Fruit fly (Drosophila melanogaster) whole organism, pupa: ENCODE data around the gene Paip2.

Experiments used
- CG10348 ChIP-seq: fragments of 200-800 bp; sonication (Bioruptor generic); IDR thresholded peaks from 2 replicates; pipeline ENCODE4 v1.3.6; 2022; ENCODE audit warnings: missing biosample characterization, missing genetic modification characterization
- CG12605 ChIP-seq: fragments of 200-800 bp; sonication (Bioruptor generic); IDR thresholded peaks from 2 replicates; pipeline ENCODE4 v1.3.6; 2022; ENCODE audit warnings: missing biosample characterization, missing genetic modification characterization
- CG14655 ChIP-seq: fragments of 200-800 bp; sonication (Bioruptor generic); optimal IDR thresholded peaks from 3 replicates; lab custom pipeline; 2017; ENCODE audit warnings: mild to moderate bottlenecking, missing biosample characterization, missing genetic modification reagents, missing genetic modification characterization
- CG17806 ChIP-seq: fragments of 200-800 bp; sonication (Bioruptor generic); optimal IDR thresholded peaks from 2 replicates; lab custom pipeline; 2018; ENCODE audit warnings: missing biosample characterization, mild to moderate bottlenecking, missing genetic modification characterization, moderate library complexity
- CG4496 ChIP-seq: fragments of 200-800 bp; sonication (Bioruptor generic); IDR thresholded peaks from 3 replicates; pipeline ENCODE4 v1.3.6; 2022; ENCODE audit warnings: missing biosample characterization, missing genetic modification characterization
- CG8159 ChIP-seq: fragments of 200-800 bp; sonication (Bioruptor generic); optimal IDR thresholded peaks from 3 replicates; lab custom pipeline; 2018; ENCODE audit warnings: missing biosample characterization, mild to moderate bottlenecking, missing genetic modification characterization, moderate library complexity
- CG8301 ChIP-seq: fragments of 200-800 bp; sonication (Bioruptor generic); optimal IDR thresholded peaks from 2 replicates; lab custom pipeline; 2018; ENCODE audit warnings: missing biosample characterization, mild to moderate bottlenecking, missing genetic modification characterization
- D1 ChIP-seq: fragments of 200-800 bp; sonication (Bioruptor generic); optimal IDR thresholded peaks from 2 replicates; lab custom pipeline; 2018; ENCODE audit warnings: missing biosample characterization, mild to moderate bottlenecking, missing genetic modification characterization, moderate library complexity
- EcR ChIP-seq: fragments of 200-800 bp; sonication (Bioruptor generic); optimal IDR thresholded peaks from 3 replicates; lab custom pipeline; 2019; ENCODE audit warnings: missing biosample characterization, missing genetic modification characterization, mild to moderate bottlenecking, moderate library complexity, missing genetic modification reagents
- Pif1A ChIP-seq: fragments of 200-800 bp; sonication (Bioruptor generic); optimal IDR thresholded peaks from 3 replicates; lab custom pipeline; 2016; ENCODE audit warnings: missing biosample characterization, missing genetic modification characterization
- rn ChIP-seq: fragments of 200-800 bp; sonication (Bioruptor generic); IDR thresholded peaks from 2 replicates; pipeline ENCODE4 v1.3.6; 2022; ENCODE audit warnings: missing biosample characterization, missing genetic modification characterization

- TF ChIP-seq Pif1A (no peak), rn (0 out of 2 replicates have a peak, but pooled peaks have one; percentile 30), CG8301 (tag; lab: Kevin White, UChicago) (no peak), CG14655 (GFP tag; lab: Kevin White, UChicago) (peak; percentile 22), CG8159 (tag; lab: Kevin White, UChicago) (no peak), EcR (no peak), CG12605 (0 out of 2 replicates have a peak, but pooled peaks have one; percentile 9), CG10348 (GFP tag; lab: Robert Waterston, UW) (no peak), CG4496 (GFP tag; lab: Robert Waterston, UW) (peak; percentile 58), CG17806 (tag; lab: Kevin White, UChicago) (no peak), D1 (tag; lab: Kevin White, UChicago) (no peak)
Observed at dm6 chr3R:13014168-13014881, 33.7 kb downstream of the Paip2 start.
